Fruit fly (Drosophila melanogaster) whole organism, embryonic: ENCODE measurements around the gene Unr.

ENCODE experiments used
- CG10654 ChIP-seq: fragments of 200-800 bp; sonication (Bioruptor generic); optimal IDR thresholded peaks from 2 replicates; lab custom pipeline; 2016; ENCODE audit warnings: missing biosample characterization, missing genetic modification characterization
- CG11247 ChIP-seq: fragments of 200-800 bp; sonication (Bioruptor generic); IDR thresholded peaks from 2 replicates; pipeline ENCODE4 v1.3.6; 2022; ENCODE audit warnings: missing biosample characterization, missing genetic modification characterization
- CG11560 ChIP-seq: fragments of 200-800 bp; sonication (Bioruptor generic); IDR thresholded peaks from 3 replicates; pipeline ENCODE4 v1.3.6; 2022; ENCODE audit warnings: missing biosample characterization, missing genetic modification characterization
- CG12236 ChIP-seq: fragments of 200-800 bp; sonication (Bioruptor generic); optimal IDR thresholded peaks from 2 replicates; lab custom pipeline; 2016; ENCODE audit warnings: missing biosample characterization, missing genetic modification characterization
- CG12744 ChIP-seq: fragments of 200-800 bp; sonication (Bioruptor generic); optimal IDR thresholded peaks from 2 replicates; lab custom pipeline; 2016; ENCODE audit warnings: missing biosample characterization, missing genetic modification characterization
- CG14710 ChIP-seq: fragments of 200-800 bp; sonication (Bioruptor generic); optimal IDR thresholded peaks from 3 replicates; lab custom pipeline; 2019; ENCODE audit warnings: missing biosample characterization, mild to moderate bottlenecking, missing genetic modification characterization, moderate library complexity
- CG15601 ChIP-seq: fragments of 200-800 bp; sonication (Bioruptor generic); optimal IDR thresholded peaks from 3 replicates; lab custom pipeline; 2019; ENCODE audit warnings: missing biosample characterization, mild to moderate bottlenecking, missing genetic modification characterization, moderate library complexity
- CG17328 ChIP-seq: fragments of 200-800 bp; sonication (Bioruptor generic); IDR thresholded peaks from 2 replicates; pipeline ENCODE4 v1.3.6; 2022; ENCODE audit warnings: missing biosample characterization, missing genetic modification characterization
- CG17568 ChIP-seq: fragments of 200-800 bp; sonication (Bioruptor generic); optimal IDR thresholded peaks from 2 replicates; lab custom pipeline; 2018; ENCODE audit warnings: missing biosample characterization, mild to moderate bottlenecking, missing genetic modification characterization, moderate library complexity
- CG17829 ChIP-seq: fragments of 200-800 bp; optimal IDR thresholded peaks from 2 replicates; lab custom pipeline; 2019; ENCODE audit warnings: missing biosample characterization, mild to moderate bottlenecking, missing genetic modification characterization, moderate library complexity
- CG17912 ChIP-seq: fragments of 200-800 bp; sonication (Bioruptor generic); optimal IDR thresholded peaks from 2 replicates; lab custom pipeline; 2018; ENCODE audit warnings: missing biosample characterization, mild to moderate bottlenecking, missing genetic modification characterization
- CG2120 ChIP-seq: fragments of 200-800 bp; sonication (Bioruptor generic); optimal IDR thresholded peaks from 3 replicates; lab custom pipeline; 2016; ENCODE audit warnings: missing biosample characterization, missing genetic modification characterization
- CG2678 ChIP-seq: fragments of 200-800 bp; sonication (Bioruptor generic); optimal IDR thresholded peaks from 3 replicates; lab custom pipeline; 2019; ENCODE audit warnings: missing biosample characterization, mild to moderate bottlenecking, missing genetic modification characterization, moderate library complexity
- CG2712 ChIP-seq: fragments of 200-800 bp; optimal IDR thresholded peaks from 3 replicates; lab custom pipeline; 2019; ENCODE audit warnings: missing biosample characterization, mild to moderate bottlenecking, missing genetic modification characterization, moderate library complexity
- CG2889 ChIP-seq: fragments of 200-800 bp; sonication (Bioruptor generic); IDR thresholded peaks from 3 replicates; pipeline ENCODE4 v1.3.6; 2022; ENCODE audit warnings: missing biosample characterization, missing genetic modification characterization
- CG31441 ChIP-seq: fragments of 200-800 bp; sonication (Bioruptor generic); IDR thresholded peaks from 2 replicates; pipeline ENCODE4 v1.3.6; 2022; ENCODE audit warnings: missing biosample characterization, missing genetic modification characterization
- CG32767 ChIP-seq: fragments of 200-800 bp; sonication (Bioruptor generic); IDR thresholded peaks from 2 replicates; pipeline ENCODE4 v1.3.6; 2022; ENCODE audit warnings: missing biosample characterization, missing genetic modification characterization
- CG4820 ChIP-seq: fragments of 200-800 bp; sonication (Bioruptor generic); optimal IDR thresholded peaks from 3 replicates; lab custom pipeline; 2016; ENCODE audit warnings: missing biosample characterization, missing genetic modification characterization
- CG6254 ChIP-seq: fragments of 200-800 bp; sonication (Bioruptor generic); optimal IDR thresholded peaks from 3 replicates; lab custom pipeline; 2017; ENCODE audit warnings: mild to moderate bottlenecking, missing biosample characterization, missing genetic modification reagents, missing genetic modification characterization
- CG8944 ChIP-seq: fragments of 200-800 bp; sonication (Bioruptor generic); optimal IDR thresholded peaks from 3 replicates; lab custom pipeline; 2016; ENCODE audit warnings: missing biosample characterization, missing genetic modification characterization
- Chrac-16 ChIP-seq: fragments of 200-800 bp; sonication (Bioruptor generic); optimal IDR thresholded peaks from 3 replicates; lab custom pipeline; 2016; ENCODE audit warnings: missing biosample characterization, missing genetic modification characterization
- Gug ChIP-seq: fragments of 200-800 bp; sonication (Bioruptor generic); IDR thresholded peaks from 4 replicates; pipeline ENCODE4 v1.3.6; 2022; ENCODE audit warnings: missing biosample characterization, missing genetic modification characterization
- Med ChIP-seq: fragments of 200-800 bp; sonication (Bioruptor generic); peaks from one replicate; lab custom pipeline; 2016; ENCODE audit warnings: missing biosample characterization, missing genetic modification characterization, mild to moderate bottlenecking, inconsistent platforms, moderate library complexity
- Mrtf ChIP-seq: fragments of 200-800 bp; sonication (Bioruptor generic); IDR thresholded peaks from 3 replicates; pipeline ENCODE4 v1.3.6; 2022; ENCODE audit warnings: missing biosample characterization, missing genetic modification characterization
- NFAT ChIP-seq: fragments of 200-800 bp; sonication (Bioruptor generic); IDR thresholded peaks from 2 replicates; pipeline ENCODE4 v1.3.6; 2022; ENCODE audit warnings: missing biosample characterization, missing genetic modification characterization
- Oli ChIP-seq: fragments of 200-800 bp; sonication (Bioruptor generic); optimal IDR thresholded peaks from 2 replicates; lab custom pipeline; 2018; ENCODE audit warnings: missing biosample characterization, mild to moderate bottlenecking, missing genetic modification characterization, moderate library complexity
- Rfx ChIP-seq: fragments of 200-800 bp; sonication (Bioruptor generic); IDR thresholded peaks from 2 replicates; pipeline ENCODE4 v1.3.6; 2022; ENCODE audit warnings: missing biosample characterization, missing genetic modification characterization
- Sry-β ChIP-seq: fragments of 200-800 bp; sonication (Bioruptor generic); optimal IDR thresholded peaks from 2 replicates; lab custom pipeline; 2018; ENCODE audit warnings: missing biosample characterization, mild to moderate bottlenecking, missing genetic modification characterization, moderate library complexity
- Ssrp ChIP-seq: fragments of 200-800 bp; sonication (Bioruptor generic); optimal IDR thresholded peaks from 2 replicates; lab custom pipeline; 2018; ENCODE audit warnings: missing biosample characterization, mild to moderate bottlenecking, missing genetic modification characterization, moderate library complexity
- Usf ChIP-seq: fragments of 200-800 bp; sonication (Bioruptor generic); optimal IDR thresholded peaks from 2 replicates; lab custom pipeline; 2017; ENCODE audit warnings: missing genotype, missing biosample characterization, missing genetic modification characterization
- Xrp1 ChIP-seq: fragments of 200-800 bp; sonication (Bioruptor generic); IDR thresholded peaks from 2 replicates; pipeline ENCODE4 v1.3.6; 2022; ENCODE audit warnings: missing biosample characterization, missing genetic modification characterization
- ab ChIP-seq: fragments of 200-800 bp; sonication (Bioruptor generic); optimal IDR thresholded peaks from 2 replicates; lab custom pipeline; 2016; ENCODE audit warnings: missing biosample characterization, missing genetic modification characterization
- amos ChIP-seq: fragments of 200-800 bp; sonication (Bioruptor generic); IDR thresholded peaks from 2 replicates; pipeline ENCODE4 v1.3.6; 2022; ENCODE audit warnings: missing biosample characterization, missing genetic modification characterization; ENCODE audit not compliant: partially characterized antibody
- exex ChIP-seq: fragments of 200-800 bp; sonication (Bioruptor generic); optimal IDR thresholded peaks from 4 replicates; lab custom pipeline; 2018; ENCODE audit warnings: missing biosample characterization, mild to moderate bottlenecking, missing genetic modification characterization, moderate library complexity
- grau ChIP-seq: fragments of 200-800 bp; optimal IDR thresholded peaks from 3 replicates; lab custom pipeline; 2019; ENCODE audit warnings: missing biosample characterization, mild to moderate bottlenecking, missing genetic modification characterization, moderate library complexity
- hb ChIP-seq: fragments of 200-800 bp; sonication (Bioruptor generic); IDR thresholded peaks from 3 replicates; pipeline ENCODE4 v1.3.6; 2022; ENCODE audit warnings: missing biosample characterization, missing genetic modification characterization; ENCODE audit not compliant: partially characterized antibody
- insv ChIP-seq, 2 experiments: fragments of 200-800 bp; sonication (Bioruptor generic); optimal IDR thresholded peaks; 3 replicates each; lab custom pipeline; 2016 to 2018; ENCODE audit warnings: missing biosample characterization in 2 of 2, missing genetic modification characterization in 2 of 2
- lbe ChIP-seq: fragments of 200-800 bp; sonication (Bioruptor generic); optimal IDR thresholded peaks from 2 replicates; lab custom pipeline; 2016; ENCODE audit warnings: missing biosample characterization, mild to moderate bottlenecking, missing genetic modification characterization
- lmd ChIP-seq: fragments of 200-800 bp; sonication (Bioruptor generic); IDR thresholded peaks from 2 replicates; pipeline ENCODE4 v1.3.6; 2022; ENCODE audit warnings: missing biosample characterization, missing genetic modification characterization
- peb ChIP-seq: fragments of 200-800 bp; sonication (Bioruptor generic); IDR thresholded peaks from 2 replicates; pipeline ENCODE4 v1.3.6; 2022; ENCODE audit warnings: missing biosample characterization, missing genetic modification characterization
- ro ChIP-seq: fragments of 200-800 bp; sonication (Bioruptor generic); IDR thresholded peaks from 2 replicates; pipeline ENCODE4 v1.3.6; 2022; ENCODE audit warnings: missing biosample characterization, missing genetic modification characterization
- scrt ChIP-seq: fragments of 200-800 bp; sonication (Bioruptor generic); optimal IDR thresholded peaks from 2 replicates; lab custom pipeline; 2018; ENCODE audit warnings: missing biosample characterization, mild to moderate bottlenecking, missing genetic modification characterization, moderate library complexity
- sens ChIP-seq: fragments of 200-800 bp; sonication (Bioruptor generic); peaks from one replicate; lab custom pipeline; 2016; ENCODE audit warnings: missing biosample characterization, missing genetic modification characterization
- so ChIP-seq: fragments of 200-800 bp; sonication (Bioruptor generic); IDR thresholded peaks from 3 replicates; pipeline ENCODE4 v1.3.6; 2022; ENCODE audit warnings: missing biosample characterization, missing genetic modification characterization
- stwl ChIP-seq: fragments of 200-800 bp; sonication (Bioruptor generic); optimal IDR thresholded peaks from 3 replicates; lab custom pipeline; 2018; ENCODE audit warnings: missing biosample characterization, mild to moderate bottlenecking, missing genetic modification characterization, moderate library complexity
- tin ChIP-seq: fragments of 200-800 bp; sonication (Bioruptor generic); optimal IDR thresholded peaks from 3 replicates; lab custom pipeline; 2016; ENCODE audit warnings: missing biosample characterization, missing genetic modification characterization
- tio ChIP-seq: fragments of 200-800 bp; sonication (Bioruptor generic); optimal IDR thresholded peaks from 2 replicates; lab custom pipeline; 2017; ENCODE audit warnings: missing biosample characterization, missing genetic modification characterization, inconsistent platforms
- unpg ChIP-seq: fragments of 200-800 bp; sonication (Bioruptor generic); optimal IDR thresholded peaks from 3 replicates; lab custom pipeline; 2018; ENCODE audit warnings: missing biosample characterization, mild to moderate bottlenecking, missing genetic modification characterization, moderate library complexity

The Unr gene

DNA sequence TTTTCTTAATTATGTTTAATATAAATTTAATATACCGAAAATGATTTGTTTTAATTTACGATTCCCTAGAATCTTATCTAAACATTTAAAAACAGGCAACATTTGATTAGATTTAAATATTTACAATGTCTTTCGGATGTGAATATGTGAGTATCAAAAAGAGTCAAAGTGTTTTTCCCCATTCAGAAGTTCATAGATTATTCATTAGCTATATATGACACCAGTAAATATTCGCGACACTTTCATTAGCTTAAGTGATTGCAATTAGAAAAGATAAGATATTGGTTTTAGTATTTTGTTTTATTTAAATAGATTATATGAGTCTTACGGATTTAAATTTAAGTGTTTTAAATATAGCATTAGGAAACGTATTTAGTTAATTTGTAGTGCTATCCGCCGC is 48.0 kb downstream of the Unr start:
- TF ChIP-seq exex (tag; lab: Kevin White, UChicago) (peak; percentile 83), CG11247 (no peak)

DNA sequence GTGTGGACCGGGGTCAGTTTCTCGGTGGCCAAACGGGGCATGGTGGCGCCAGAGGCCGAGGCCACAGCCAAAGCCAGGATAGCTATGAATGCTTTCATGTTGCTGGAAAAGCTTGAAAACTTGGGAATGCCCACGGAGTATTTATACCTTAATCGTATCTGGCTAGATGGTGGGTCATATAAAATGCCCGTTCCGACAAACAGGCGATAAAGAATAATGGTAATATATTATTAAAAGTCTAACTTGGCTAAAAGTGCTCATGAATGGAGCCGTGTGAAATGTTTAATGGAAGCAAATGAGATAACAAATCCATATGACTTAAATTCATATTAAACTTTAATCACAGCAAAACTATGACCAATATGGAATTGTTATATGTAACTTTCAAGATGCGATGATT is 48.6 kb downstream of the Unr start, which contains the start of gene Jon66Cii:
Gene Jon66Cii, minus strand, starts transcription at position 101 of the 400 bp plus-strand sequence.
- TF ChIP-seq insv (GFP tag; optimal IDR thresholded peaks at IDR 0.05; lab: Kevin White, UChicago) (no peak), Usf (GFP tag; lab: Kevin White, UChicago) (no peak), grau (tag; lab: Kevin White, UChicago) (no peak), CG32767 (no peak), CG10654 (GFP tag; lab: Kevin White, UChicago) (no peak), tin (GFP tag; lab: Kevin White, UChicago) (no peak), NFAT (GFP tag; lab: Robert Waterston, UW) (no peak), CG2120 (GFP tag; lab: Kevin White, UChicago) (no peak)

DNA sequence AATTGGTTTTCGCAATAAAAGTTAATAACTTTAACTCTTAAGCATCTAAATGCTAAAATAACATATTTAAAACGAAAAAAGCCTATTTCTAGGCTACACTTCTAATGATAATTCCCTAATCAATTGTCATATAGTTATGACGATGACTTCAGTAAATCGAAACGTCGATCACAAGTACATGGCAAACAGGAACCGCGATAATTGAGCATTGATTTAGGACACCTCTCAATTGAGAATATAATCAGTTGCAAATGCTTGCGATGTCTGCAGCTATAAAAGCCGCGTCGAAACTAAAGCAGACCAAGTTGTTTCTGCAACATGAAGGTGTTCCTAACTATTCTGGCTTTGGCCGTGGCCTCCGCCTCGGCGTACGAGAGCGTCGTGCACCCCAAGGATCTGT is 50.9 kb downstream of the Unr start, which contains the start of gene Jon66Ci:
Gene Jon66Ci, plus strand, starts transcription at position 301 of the 400 bp plus-strand sequence.
- TF ChIP-seq peb (no peak), CG12236 (GFP tag; lab: Kevin White, UChicago) (no peak), lbe (GFP tag; lab: Kevin White, UChicago) (no peak), hb (no peak), Rfx (GFP tag; lab: Robert Waterston, UW) (no peak), CG4820 (GFP tag; lab: Kevin White, UChicago) (no peak), CG2712 (tag; lab: Kevin White, UChicago) (no peak), Xrp1 (no peak), Chrac-16 (GFP tag; lab: Kevin White, UChicago) (no peak), CG17829 (tag; lab: Kevin White, UChicago) (no peak), Sry-β (GFP tag; lab: Kevin White, UChicago) (no peak), lmd (GFP tag; lab: Robert Waterston, UW) (no peak), CG11560 (tag; lab: Robert Waterston, UW) (no peak), CG12744 (GFP tag; lab: Kevin White, UChicago) (no peak), Med (no peak), amos (GFP tag; lab: Robert Waterston, UW) (no peak), Gug (GFP tag; lab: Robert Waterston, UW) (no peak), CG8944 (no peak)
- TF ChIP-seq, all 482 proteins: peak for 0

dm6 chr3L:8385055-8385454 is 57.1 kb downstream of the Unr start:
- TF ChIP-seq stwl (peak; percentile 74), CG2889 (no peak), scrt (GFP tag; lab: Kevin White, UChicago) (no peak), CG17328 (GFP tag; lab: Robert Waterston, UW) (peak; percentile 29; the same call in 1 of the 2 replicates), ab (GFP tag; lab: Kevin White, UChicago) (no peak), so (GFP tag; lab: Robert Waterston, UW) (no peak), CG17912 (GFP tag; lab: Kevin White, UChicago) (no peak), CG31441 (GFP tag; lab: Robert Waterston, UW) (peak; percentile 29; the same call in 1 of the 2 replicates), CG32767 (no peak), Ssrp (tag; lab: Kevin White, UChicago) (peak; percentile 31), sens (peak; percentile 86), tio (peak; percentile 10), amos (GFP tag; lab: Robert Waterston, UW) (no peak), ro (GFP tag; lab: Robert Waterston, UW) (no peak), CG17568 (no peak), CG15601 (peak; percentile 1), CG2678 (tag; lab: Kevin White, UChicago) (no peak), CG6254 (peak; percentile 4), Mrtf (no peak), Oli (peak; percentile 25), Xrp1 (no peak), unpg (GFP tag; lab: Kevin White, UChicago) (no peak), CG14710 (tag; lab: Kevin White, UChicago) (peak; percentile 15)
